Worm (Caenorhabditis elegans) whole organism, L1 larva: ENCODE measurements around the gene F47E1.4.

Experiments
- C34B4.2 ChIP-seq: sonication (generic microtip); optimal IDR thresholded peaks from 2 replicates; lab custom pipeline; 2017; ENCODE audit warnings: mild to moderate bottlenecking, missing genetic modification characterization, missing compliant biosample characterization
- dpl-1 ChIP-seq, 3 experiments: fragments of 150-350 bp in 2 of 3; sonication (generic microtip) in 1 of 3; optimal IDR thresholded peaks; 2 replicates each; lab custom pipeline; 2014 to 2017; ENCODE audit warnings: missing biosample characterization in 3 of 3, missing genetic modification characterization in 3 of 3, missing genetic modification reagents in 3 of 3
- fkh-4 ChIP-seq: sonication (generic microtip); optimal IDR thresholded peaks from 2 replicates; lab custom pipeline; 2016; ENCODE audit warnings: missing compliant biosample characterization, missing genetic modification characterization, borderline replicate concordance
- hlh-17 ChIP-seq: fragments of 200-800 bp; sonication (Bioruptor generic); optimal IDR thresholded peaks from 2 replicates; lab custom pipeline; 2018; ENCODE audit warnings: missing genetic modification characterization, mild to moderate bottlenecking, missing compliant biosample characterization, moderate library complexity, borderline replicate concordance
- irx-1 ChIP-seq: sonication (generic microtip); optimal IDR thresholded peaks from 2 replicates; lab custom pipeline; 2016; ENCODE audit warnings: missing genetic modification characterization, missing compliant biosample characterization
- lin-13 ChIP-seq: fragments of 150-350 bp; optimal IDR thresholded peaks from 2 replicates; lab custom pipeline; 2014; ENCODE audit warnings: missing biosample characterization, missing genetic modification reagents, missing genetic modification characterization
- lin-35 ChIP-seq, 2 experiments: fragments of 150-350 bp; optimal IDR thresholded peaks; 2 replicates each; lab custom pipeline; 2014; ENCODE audit warnings: missing biosample characterization in 2 of 2, missing genetic modification characterization in 2 of 2, missing genetic modification reagents in 2 of 2
- lin-39 ChIP-seq: fragments of 150-350 bp; optimal IDR thresholded peaks from 2 replicates; lab custom pipeline; 2014; ENCODE audit warnings: missing biosample characterization, missing genetic modification reagents, missing genetic modification characterization
- lsy-2 ChIP-seq, 2 experiments: fragments of 150-350 bp; optimal IDR thresholded peaks; 2 replicates each; lab custom pipeline; 2014; ENCODE audit warnings: missing biosample characterization in 2 of 2, missing genetic modification characterization in 2 of 2
- nhr-237 ChIP-seq: fragments of 150-350 bp; optimal IDR thresholded peaks from 2 replicates; lab custom pipeline; 2014; ENCODE audit warnings: missing biosample characterization, missing genetic modification characterization
- unc-62 ChIP-seq: fragments of 150-350 bp; optimal IDR thresholded peaks from 2 replicates; lab custom pipeline; 2014; ENCODE audit warnings: missing biosample characterization, missing genetic modification reagents, missing genetic modification characterization
- zag-1 ChIP-seq: fragments of 150-350 bp; optimal IDR thresholded peaks from 2 replicates; lab custom pipeline; 2014; ENCODE audit warnings: missing biosample characterization, missing genetic modification characterization

DNA sequence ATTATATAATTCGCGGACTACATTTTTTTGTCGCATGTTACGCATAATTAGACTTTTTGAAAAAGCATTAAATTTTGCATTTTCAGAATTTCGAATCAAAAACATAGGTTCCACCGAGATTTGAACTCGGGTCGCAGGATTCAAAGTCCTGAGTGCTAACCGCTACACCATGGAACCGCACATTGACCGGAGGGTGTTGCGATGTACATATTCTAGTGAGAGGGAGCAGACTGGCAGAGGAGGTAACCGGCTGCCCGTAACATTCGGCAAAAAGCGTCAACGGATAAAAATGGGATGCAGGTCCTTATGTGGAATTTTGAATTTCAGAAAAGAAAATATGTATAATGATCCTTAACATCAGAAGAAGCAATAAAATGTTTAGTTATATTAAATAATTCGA, 15.5 kb downstream of the F47E1.4 start:
- TF ChIP-seq lin-39 (tag; lab: Kevin White, UChicago) (no peak), unc-62 (GFP tag; lab: Kevin White, UChicago) (no peak), C34B4.2 (tag; lab: Kevin White, UChicago) (no peak), dpl-1 (GFP tag; optimal IDR thresholded peaks at IDR 0.05; lab: Kevin White, UChicago) (no peak), lin-35 (GFP tag; optimal IDR thresholded peaks at IDR 0.05; lab: Kevin White, UChicago) (no peak), lin-13 (GFP tag; lab: Kevin White, UChicago) (no peak), nhr-237 (tag; lab: Kevin White, UChicago) (no peak), irx-1 (tag; lab: Kevin White, UChicago) (no peak), hlh-17 (GFP tag; lab: Kevin White, UChicago) (no peak), lsy-2 (tag; optimal IDR thresholded peaks at IDR 0.05; lab: Kevin White, UChicago) (peak in 1 of 2 experiments; percentile 4), zag-1 (tag; lab: Kevin White, UChicago) (no peak), fkh-4 (tag; lab: Kevin White, UChicago) (no peak)
